Worm (Caenorhabditis elegans) whole organism, late embryonic: Measurements from ENCODE around the gene nhx-6.

Experiments used
- F13H6.1 ChIP-seq: sonication (generic microtip); optimal IDR thresholded peaks from 2 replicates; lab custom pipeline; 2016; ENCODE audit warnings: missing genetic modification characterization, missing compliant biosample characterization
- ceh-9 ChIP-seq: sonication (generic microtip); optimal IDR thresholded peaks from 2 replicates; lab custom pipeline; 2016; ENCODE audit warnings: mild to moderate bottlenecking, missing genetic modification characterization, inconsistent platforms, missing compliant biosample characterization
- che-1 ChIP-seq: sonication (generic microtip); optimal IDR thresholded peaks from 2 replicates; lab custom pipeline; 2016; ENCODE audit warnings: mild to moderate bottlenecking, missing genetic modification characterization, missing compliant biosample characterization
- hlh-8 ChIP-seq: sonication (generic microtip); optimal IDR thresholded peaks from 2 replicates; lab custom pipeline; 2016; ENCODE audit warnings: missing genotype, missing genetic modification characterization, missing compliant biosample characterization
- nhr-11 ChIP-seq: fragments of 150-350 bp; optimal IDR thresholded peaks from 2 replicates; lab custom pipeline; 2014; ENCODE audit warnings: missing biosample characterization, missing genetic modification characterization
- sox-4 ChIP-seq: sonication (generic microtip); optimal IDR thresholded peaks from 2 replicates; lab custom pipeline; 2017; ENCODE audit warnings: mild to moderate bottlenecking, missing genetic modification characterization, inconsistent platforms, missing compliant biosample characterization
- tbx-7 ChIP-seq: sonication (generic microtip); optimal IDR thresholded peaks from 2 replicates; lab custom pipeline; 2016; ENCODE audit warnings: missing genotype, missing genetic modification characterization, missing compliant biosample characterization

DNA sequence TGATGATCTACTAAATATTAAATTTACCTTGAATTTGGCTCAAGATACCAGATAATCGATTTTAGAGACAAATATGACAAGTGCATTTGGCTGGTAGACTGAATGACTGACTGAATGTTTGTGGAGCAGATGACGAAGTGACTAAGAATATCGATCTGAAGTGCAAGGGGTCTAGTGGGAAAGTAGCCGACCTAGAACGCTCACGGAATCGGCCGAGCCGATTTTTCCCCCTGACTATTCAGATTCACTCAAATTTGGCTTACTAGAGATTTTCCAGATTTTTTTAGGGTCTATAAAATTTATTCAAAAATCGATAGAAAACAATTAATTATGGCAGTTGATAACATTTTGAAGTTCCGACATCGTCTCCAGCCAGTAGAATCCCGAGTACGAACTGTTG is 23.9 kb downstream of the nhx-6 start, which contains the start of gene fbxc-26:
- TF ChIP-seq che-1 (tag; lab: Kevin White, UChicago) = no peak
- TF ChIP-seq ceh-9 (tag; lab: Kevin White, UChicago) = no peak
- no peak for TF ChIP-seq nhr-11 (tag; lab: Kevin White, UChicago)
- TF ChIP-seq hlh-8 (tag; lab: Kevin White, UChicago) = no peak
- no peak for TF ChIP-seq tbx-7 (tag; lab: Kevin White, UChicago)
- TF ChIP-seq F13H6.1 = no peak
- TF ChIP-seq sox-4 (tag; lab: Kevin White, UChicago) = no peak
